Fruit fly (Drosophila melanogaster): Measurements from ENCODE around the gene baz.

The baz gene

DNA sequence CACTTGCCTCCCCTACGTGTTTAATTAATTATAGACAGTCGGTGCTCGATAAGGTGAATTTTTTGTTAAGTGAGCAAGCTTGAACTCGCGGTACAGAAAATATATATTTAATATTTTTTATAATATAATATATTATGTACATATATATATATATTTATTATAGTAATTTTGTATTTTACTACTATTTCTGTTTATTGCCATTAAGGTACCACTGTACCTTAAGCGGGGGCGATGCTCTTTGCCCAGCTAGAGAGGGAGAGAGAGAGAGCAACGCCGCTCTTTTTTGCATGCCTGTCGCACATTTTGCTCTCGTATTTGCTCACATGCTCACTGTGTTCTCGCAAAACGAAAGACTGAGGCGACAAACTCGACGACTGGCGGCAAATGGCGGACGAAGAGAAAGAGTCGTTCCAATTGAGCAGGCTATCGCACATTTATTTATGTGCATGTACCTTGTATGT, 10.7 kb downstream of the baz start (continued):
- TF ChIP-seq insv (GFP tag; optimal IDR thresholded peaks at IDR 0.05) = no peak
- TF ChIP-seq Xbp1 (GFP tag; optimal IDR thresholded peaks at IDR 0.05) = peak; percentile 21
- peak; percentile 23 for TF ChIP-seq CG17359 (tag; optimal IDR thresholded peaks at IDR 0.05)
- TF ChIP-seq CG14965 (GFP tag; optimal IDR thresholded peaks at IDR 0.05; ENCODE audit: borderline replicate concordance) = no peak
- peak; percentile 28 for TF ChIP-seq Sox100B (GFP tag; optimal IDR thresholded peaks at IDR 0.05)
- peak; percentile 7 for TF ChIP-seq phol (tag; optimal IDR thresholded peaks at IDR 0.05)
- peak; percentile 24 for TF ChIP-seq bcd (GFP tag; optimal IDR thresholded peaks at IDR 0.05)
- TF ChIP-seq ac (GFP tag; optimal IDR thresholded peaks at IDR 0.05) = no peak
- no peak for TF ChIP-seq CG12299 (tag; optimal IDR thresholded peaks at IDR 0.05)
- peak; percentile 69; the same call in 2 of the 3 replicates for TF ChIP-seq CG11695 (GFP tag; IDR thresholded peaks at IDR 0.05)
- TF ChIP-seq odd (GFP tag; optimal IDR thresholded peaks at IDR 0.05) = no peak
- peak; percentile 58; the same call in 1 of the 2 replicates for TF ChIP-seq vvl (GFP tag; IDR thresholded peaks at IDR 0.05)
- TF ChIP-seq MTF-1 (GFP tag; optimal IDR thresholded peaks at IDR 0.05; ENCODE audit: borderline replicate concordance) = peak; percentile 8
- TF ChIP-seq nerfin-1 (tag; optimal IDR thresholded peaks at IDR 0.05) = no peak
- peak; percentile 57 for TF ChIP-seq Hmr (GFP tag; optimal IDR thresholded peaks at IDR 0.05)
- TF ChIP-seq HLH4C (GFP tag; IDR thresholded peaks at IDR 0.05; ENCODE audit: partially characterized antibody) = no peak
- peak; percentile 36 for TF ChIP-seq CG13775 (GFP tag; optimal IDR thresholded peaks at IDR 0.05)
- TF ChIP-seq sob (GFP tag; IDR thresholded peaks at IDR 0.05) = peak; percentile 49; the same call in 1 of the 2 replicates
- no peak for TF ChIP-seq dimm (GFP tag; IDR thresholded peaks at IDR 0.05)
- 0 out of 2 replicates have a peak, but pooled peaks have one; percentile 28 for TF ChIP-seq CG31224 (GFP tag; IDR thresholded peaks at IDR 0.05)
- peak; percentile 35 for TF ChIP-seq lbe (GFP tag; optimal IDR thresholded peaks at IDR 0.05)
- no peak for TF ChIP-seq CG3407 (GFP tag; optimal IDR thresholded peaks at IDR 0.05)
- peak; percentile 37 for TF ChIP-seq Hand (GFP tag; optimal IDR thresholded peaks at IDR 0.05)
- no peak for TF ChIP-seq corto (GFP tag; optimal IDR thresholded peaks at IDR 0.05)
- TF ChIP-seq CG6765 (GFP tag; optimal IDR thresholded peaks at IDR 0.05) = peak; percentile 24
- no peak for TF ChIP-seq CG8359 (GFP tag; optimal IDR thresholded peaks at IDR 0.05; ENCODE audit: borderline replicate concordance)
- TF ChIP-seq unpg (GFP tag; optimal IDR thresholded peaks at IDR 0.05) = peak; percentile 57
- no peak for TF ChIP-seq Vsx1 (GFP tag; optimal IDR thresholded peaks at IDR 0.05)
- no peak for TF ChIP-seq CG8388 (GFP tag; optimal IDR thresholded peaks at IDR 0.05)
- no peak for TF ChIP-seq pros (GFP tag; optimal IDR thresholded peaks at IDR 0.05)
- TF ChIP-seq CG18599 (GFP tag; optimal IDR thresholded peaks at IDR 0.05) = peak; percentile 73
- no peak for TF ChIP-seq Hr39 (optimal IDR thresholded peaks at IDR 0.05)
- TF ChIP-seq PHDP (tag; optimal IDR thresholded peaks at IDR 0.05) = peak; percentile 57
- TF ChIP-seq Aef1 (GFP tag; IDR thresholded peaks at IDR 0.05) = peak; percentile 37; the same call in 1 of the 3 replicates
- TF ChIP-seq CG18619 (GFP tag; optimal IDR thresholded peaks at IDR 0.05) = peak; percentile 8
- peak; percentile 50 for TF ChIP-seq dmrt99B (tag; optimal IDR thresholded peaks at IDR 0.05)
- no peak for TF ChIP-seq fd102C (GFP tag; optimal IDR thresholded peaks at IDR 0.05)
- TF ChIP-seq seq (GFP tag; IDR thresholded peaks at IDR 0.05) = peak; percentile 50; the same call in 1 of the 2 replicates

DNA sequence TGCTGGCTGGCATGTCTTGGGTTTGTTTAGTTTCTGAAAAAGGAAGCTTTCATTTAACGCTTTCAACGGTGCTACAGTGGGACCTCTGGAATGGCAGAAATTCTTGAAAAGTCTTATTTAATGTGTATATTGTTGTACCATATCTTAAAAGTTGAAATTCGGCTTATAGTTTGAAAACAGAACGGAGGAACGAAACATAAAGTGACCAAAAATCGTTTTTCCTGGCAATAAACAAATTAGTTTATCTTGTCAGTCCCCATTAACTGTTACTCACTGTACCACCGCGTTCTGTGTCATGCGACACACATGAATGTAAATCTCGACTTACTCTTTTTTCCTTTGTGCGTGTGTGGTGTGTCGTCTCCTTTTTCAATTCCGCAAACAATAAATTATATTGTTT, 12.3 kb downstream of the baz start:
- TF ChIP-seq klu (GFP tag; IDR thresholded peaks at IDR 0.05) (no peak), grau (tag; optimal IDR thresholded peaks at IDR 0.05) (peak; percentile 64), Med (GFP tag) (peak; percentile 70), Ets65A (GFP tag) (peak; percentile 87), Oli (tag; optimal IDR thresholded peaks at IDR 0.05) (no peak), row (GFP tag; IDR thresholded peaks at IDR 0.05) (peak; percentile 25; the same call in 1 of the 3 replicates), ttk (GFP tag; IDR thresholded peaks at IDR 0.05) (no peak), sens (GFP tag) (peak; percentile 29)

Data from whole organism, embryonic.